Worm (Caenorhabditis elegans) whole organism, L4/young adult: ENCODE measurements around the gene trap-3.

Experiments used
- W03F9.2 ChIP-seq: fragments of 150-350 bp; optimal IDR thresholded peaks from 2 replicates; lab custom pipeline; 2014; ENCODE audit warnings: missing biosample characterization, missing genetic modification characterization
- dao-5 ChIP-seq: sonication (generic microtip); optimal IDR thresholded peaks from 2 replicates; lab custom pipeline; 2016; ENCODE audit warnings: missing genotype, missing genetic modification characterization, moderate library complexity, missing compliant biosample characterization
- him-1 ChIP-seq: sonication (generic microtip); optimal IDR thresholded peaks from 2 replicates; lab custom pipeline; 2016; ENCODE audit warnings: missing genotype, missing genetic modification reagents, missing genetic modification characterization, missing compliant biosample characterization

trap-3 gene

ce11 chrIV:2403374-2403773, 14.1 kb downstream of the trap-3 start:
- TF ChIP-seq W03F9.2: no peak
- TF ChIP-seq dao-5 (tag; lab: Kevin White, UChicago): no peak
- no peak for TF ChIP-seq him-1 (tag; lab: Kevin White, UChicago)

ce11 chrIV:2407704-2408103, 18.5 kb downstream of the trap-3 start:
- no peak for TF ChIP-seq dao-5 (tag; lab: Kevin White, UChicago)
- TF ChIP-seq W03F9.2: no peak
- no peak for TF ChIP-seq him-1 (tag; lab: Kevin White, UChicago)

ce11 chrIV:2408437-2408836, 19.2 kb downstream of the trap-3 start:
- TF ChIP-seq dao-5 (tag; lab: Kevin White, UChicago) (peak; percentile 75), him-1 (tag; lab: Kevin White, UChicago) (peak; percentile 47), W03F9.2 (peak; percentile 45)

- TF ChIP-seq dao-5 (tag; lab: Kevin White, UChicago) (no peak), him-1 (tag; lab: Kevin White, UChicago) (no peak), W03F9.2 (no peak)
These were observed 23.2 kb downstream of the trap-3 start, which contains the start of gene Y38F2AR.12 for ce11 chrIV:2412370-2412962. Gene Y38F2AR.12, minus strand, starts transcription at chrIV:2412420.

- TF ChIP-seq dao-5 (tag; lab: Kevin White, UChicago) (no peak), W03F9.2 (no peak), him-1 (tag; lab: Kevin White, UChicago) (no peak)
These were observed 27.5 kb downstream of the trap-3 start for ce11 chrIV:2416738-2417137.

- no peak for TF ChIP-seq W03F9.2
- TF ChIP-seq dao-5 (tag; lab: Kevin White, UChicago): no peak
- no peak for TF ChIP-seq him-1 (tag; lab: Kevin White, UChicago)
These were observed 43.4 kb downstream of the trap-3 start, which contains the start of gene C45G7.4 for ce11 chrIV:2432693-2433092. Gene C45G7.4, plus strand, starts transcription at chrIV:2432993.

ce11 chrIV:2434366-2434765, 45.1 kb downstream of the trap-3 start:
- TF ChIP-seq W03F9.2 (no peak), him-1 (tag; lab: Kevin White, UChicago) (no peak), dao-5 (tag; lab: Kevin White, UChicago) (no peak)
